Worm (Caenorhabditis elegans) whole organism, mixed stage, embryonic: ENCODE results near the gene aipl-1.

ENCODE experiments used
- drap-1 ChIP-seq: fragments of 200-800 bp; sonication (Bioruptor generic); optimal IDR thresholded peaks from 3 replicates; lab custom pipeline; 2018; ENCODE audit warnings: mild to moderate bottlenecking, missing genetic modification characterization, missing compliant biosample characterization
- lin-13 ChIP-seq: fragments of 150-350 bp; optimal IDR thresholded peaks from 2 replicates; lab custom pipeline; 2014; ENCODE audit warnings: missing biosample characterization, missing genetic modification characterization
- lsy-2 ChIP-seq: fragments of 150-350 bp; optimal IDR thresholded peaks from 2 replicates; lab custom pipeline; 2014; ENCODE audit warnings: missing biosample characterization, missing genetic modification characterization
- nhr-12 ChIP-seq: fragments of 150-350 bp; optimal IDR thresholded peaks from 2 replicates; lab custom pipeline; 2014; ENCODE audit warnings: missing biosample characterization, missing genetic modification characterization
- nhr-28 ChIP-seq: fragments of 150-350 bp; optimal IDR thresholded peaks from 2 replicates; lab custom pipeline; 2014; ENCODE audit warnings: missing biosample characterization, missing genetic modification characterization
- nhr-76 ChIP-seq: sonication (generic microtip); optimal IDR thresholded peaks from 2 replicates; lab custom pipeline; 2017; ENCODE audit warnings: missing biosample characterization, missing genetic modification characterization
- pha-4 ChIP-seq: fragments of 150-350 bp; optimal IDR thresholded peaks from 2 replicates; lab custom pipeline; 2018; ENCODE audit warnings: missing biosample characterization, missing genetic modification reagents, missing genetic modification characterization
- snpc-4 ChIP-seq: fragments of 150-350 bp; optimal IDR thresholded peaks from 2 replicates; lab custom pipeline; 2014; ENCODE audit warnings: missing biosample characterization, missing genetic modification characterization

DNA sequence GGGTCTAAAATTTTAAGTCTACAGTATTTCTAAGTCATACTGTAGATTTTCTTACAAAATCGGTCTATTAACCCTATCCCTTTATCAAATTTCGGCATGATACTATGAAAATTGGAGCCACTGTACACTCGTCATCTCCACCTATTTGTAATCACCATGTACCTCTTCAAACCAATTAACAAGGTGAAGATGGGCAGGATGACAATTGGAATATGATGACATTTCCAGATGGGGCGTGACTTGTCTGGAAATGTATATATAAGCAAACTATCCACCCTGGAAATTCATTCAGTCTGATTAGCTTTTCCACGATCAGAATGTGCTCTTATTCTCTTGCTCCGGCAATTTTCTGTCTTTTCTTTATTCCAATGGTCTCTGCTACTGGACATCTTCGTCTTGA is 27.3 kb downstream of the aipl-1 start, which contains the start of gene Y75B12A.2:
- TF ChIP-seq pha-4 (tag; lab: Kevin White, UChicago), result no peak
- TF ChIP-seq lin-13 (tag; lab: Kevin White, UChicago), result no peak
- no peak for TF ChIP-seq nhr-28 (tag; lab: Kevin White, UChicago)
- no peak for TF ChIP-seq snpc-4 (tag; lab: Kevin White, UChicago)
- TF ChIP-seq nhr-12, result no peak
- TF ChIP-seq lsy-2 (tag; lab: Kevin White, UChicago), result no peak
- TF ChIP-seq nhr-76, result no peak
- no peak for TF ChIP-seq drap-1 (GFP tag; lab: Kevin White, UChicago)
